Worm (Caenorhabditis elegans): ENCODE data around the gene bath-13.

DNA sequence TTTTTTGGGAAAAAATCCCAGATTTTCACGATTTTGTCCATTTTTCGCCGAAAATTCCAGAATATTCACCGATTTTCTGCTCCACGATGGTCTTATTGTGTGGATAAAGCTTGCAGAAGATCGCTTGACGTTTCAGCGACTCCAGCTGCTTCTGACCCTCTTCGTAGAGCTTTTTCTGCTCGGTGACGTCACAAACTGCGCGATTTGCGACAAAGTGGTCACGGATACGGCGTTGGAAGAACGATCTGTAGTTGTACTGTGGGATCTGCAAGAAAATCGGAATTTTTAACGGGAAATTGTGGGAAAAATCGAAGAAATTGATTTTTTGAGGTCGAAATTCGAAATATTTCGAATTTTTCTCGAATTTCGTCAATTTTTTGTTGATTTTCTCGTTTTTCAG lies 43.3 kb downstream of the bath-13 start, which contains the start of gene mnat-1:
- no peak for TF ChIP-seq T26A8.4 (GFP tag; IDR thresholded peaks at IDR 0.05)
- no peak for TF ChIP-seq Y75B8A.6 (GFP tag; IDR thresholded peaks at IDR 0.05)

Data from whole organism, L4 larva.